Worm (Caenorhabditis elegans) whole organism, young adult: Measurements from ENCODE around the gene rpb-11.

Source experiments
- B0035.1 ChIP-seq: sonication (generic microtip); optimal IDR thresholded peaks from 2 replicates; lab custom pipeline; 2016; ENCODE audit warnings: missing genetic modification characterization, mild to moderate bottlenecking, missing compliant biosample characterization, missing genotype, missing genetic modification reagents
- B0261.1 ChIP-seq: sonication (generic microtip); optimal IDR thresholded peaks from 2 replicates; lab custom pipeline; 2016; ENCODE audit warnings: mild to moderate bottlenecking, missing genetic modification characterization, moderate library complexity, missing compliant biosample characterization
- B0336.3 ChIP-seq: fragments of 200-800 bp; sonication (Bioruptor generic); IDR thresholded peaks from 2 replicates; pipeline ENCODE4 v1.3.6; 2022; ENCODE audit warnings: missing genetic modification characterization, missing compliant biosample characterization
- F10E7.11 ChIP-seq: sonication (generic microtip); optimal IDR thresholded peaks from 2 replicates; lab custom pipeline; 2017; ENCODE audit warnings: mild to moderate bottlenecking, missing genetic modification characterization, moderate library complexity, missing compliant biosample characterization
- F22D6.2 ChIP-seq: sonication (generic microtip); optimal IDR thresholded peaks from 2 replicates; lab custom pipeline; 2016; ENCODE audit warnings: mild to moderate bottlenecking, missing genetic modification characterization, missing compliant biosample characterization
- F33H1.4 ChIP-seq: fragments of 200-800 bp; sonication (Bioruptor generic); IDR thresholded peaks from 2 replicates; pipeline ENCODE4 v1.3.6; 2022; ENCODE audit warnings: missing genetic modification reagents, missing genetic modification characterization, missing compliant biosample characterization
- F39B2.1 ChIP-seq: fragments of 200-800 bp; sonication (Bioruptor generic); IDR thresholded peaks from 2 replicates; pipeline ENCODE4 v1.3.6; 2022; ENCODE audit warnings: missing genetic modification reagents, missing genetic modification characterization, missing compliant biosample characterization
- F55B11.4 ChIP-seq: sonication (generic microtip); optimal IDR thresholded peaks from 2 replicates; lab custom pipeline; 2016; ENCODE audit warnings: missing compliant biosample characterization, missing genetic modification characterization, borderline replicate concordance; ENCODE audit not compliant: insufficient read depth
- F57A8.1 ChIP-seq: fragments of 200-800 bp; sonication (Bioruptor generic); optimal IDR thresholded peaks from 2 replicates; lab custom pipeline; 2018; ENCODE audit warnings: mild to moderate bottlenecking, missing genetic modification characterization, moderate library complexity, missing compliant biosample characterization
- K11D2.4 ChIP-seq: fragments of 200-800 bp; sonication (Bioruptor generic); IDR thresholded peaks from 2 replicates; pipeline ENCODE4 v1.3.6; 2022; ENCODE audit warnings: missing genetic modification reagents, missing genetic modification characterization, missing compliant biosample characterization
- T07F8.4 ChIP-seq: sonication (generic microtip); optimal IDR thresholded peaks from 2 replicates; lab custom pipeline; 2016; ENCODE audit warnings: mild to moderate bottlenecking, missing genetic modification characterization, moderate library complexity, missing compliant biosample characterization
- T26A5.8 ChIP-seq: sonication (generic microtip); optimal IDR thresholded peaks from 2 replicates; lab custom pipeline; 2016; ENCODE audit warnings: missing genetic modification characterization, missing compliant biosample characterization
- Y53G8AR.9 ChIP-seq: fragments of 200-800 bp; sonication (Bioruptor generic); conservative IDR thresholded peaks from 2 replicates; pipeline ENCODE4 v1.3.6; 2022; ENCODE audit warnings: missing genetic modification reagents, missing genetic modification characterization, missing compliant biosample characterization
- ZK185.1 ChIP-seq: sonication (generic microtip); optimal IDR thresholded peaks from 2 replicates; lab custom pipeline; 2016; ENCODE audit warnings: mild to moderate bottlenecking, missing genetic modification characterization, missing compliant biosample characterization; ENCODE audit not compliant: poor library complexity, severe bottlenecking
- ama-1 ChIP-seq, 3 experiments: fragments of 150-350 bp in 1 of 3; sonication (generic microtip) in 2 of 3; optimal IDR thresholded peaks; 2 replicates each; lab custom pipeline; 2014 to 2018; ENCODE audit warnings: missing biosample characterization in 2 of 3, missing genetic modification characterization in 2 of 3, missing genetic modification reagents in 2 of 3
- aptf-3 ChIP-seq: fragments of 200-800 bp; sonication (Bioruptor generic); IDR thresholded peaks from 2 replicates; pipeline ENCODE4 v1.3.6; 2022; ENCODE audit warnings: missing genetic modification characterization, missing compliant biosample characterization
- athp-1 ChIP-seq: sonication (generic microtip); optimal IDR thresholded peaks from 2 replicates; lab custom pipeline; 2017; ENCODE audit warnings: mild to moderate bottlenecking, missing genetic modification characterization, missing compliant biosample characterization
- attf-3 ChIP-seq: fragments of 200-800 bp; sonication (Bioruptor generic); conservative IDR thresholded peaks from 2 replicates; pipeline ENCODE4 v1.3.6; 2022; ENCODE audit warnings: missing genetic modification reagents, missing genetic modification characterization, missing compliant biosample characterization
- attf-6 ChIP-seq: fragments of 200-800 bp; sonication (Bioruptor generic); IDR thresholded peaks from 2 replicates; pipeline ENCODE4 v1.3.6; 2022; ENCODE audit warnings: missing genetic modification reagents, missing genetic modification characterization, missing compliant biosample characterization
- bed-2 ChIP-seq: fragments of 200-800 bp; sonication (Bioruptor generic); IDR thresholded peaks from 2 replicates; pipeline ENCODE4 v1.3.6; 2022; ENCODE audit warnings: missing genetic modification reagents, missing genetic modification characterization, missing compliant biosample characterization
- ceh-27 ChIP-seq: fragments of 200-800 bp; sonication (Bioruptor generic); optimal IDR thresholded peaks from 2 replicates; lab custom pipeline; 2018; ENCODE audit warnings: mild to moderate bottlenecking, missing genetic modification characterization, moderate library complexity, missing compliant biosample characterization
- ceh-58 ChIP-seq: fragments of 200-800 bp; sonication (Bioruptor generic); IDR thresholded peaks from 2 replicates; pipeline ENCODE4 v1.3.6; 2022; ENCODE audit warnings: missing genetic modification characterization, missing compliant biosample characterization
- ceh-91 ChIP-seq: fragments of 200-800 bp; sonication (Bioruptor generic); IDR thresholded peaks from 2 replicates; pipeline ENCODE4 v1.3.6; 2022; ENCODE audit warnings: missing genetic modification reagents, missing genetic modification characterization, missing compliant biosample characterization
- dox-1 ChIP-seq: fragments of 200-800 bp; sonication (Bioruptor generic); IDR thresholded peaks from 2 replicates; pipeline ENCODE4 v1.3.6; 2022; ENCODE audit warnings: missing genetic modification reagents, missing genetic modification characterization, missing compliant biosample characterization
- him-1 ChIP-seq: sonication (generic microtip); optimal IDR thresholded peaks from 2 replicates; lab custom pipeline; 2016; ENCODE audit warnings: missing genotype, missing genetic modification reagents, missing genetic modification characterization, missing compliant biosample characterization
- hmg-1.2 ChIP-seq: fragments of 200-800 bp; sonication (Bioruptor generic); IDR thresholded peaks from 2 replicates; pipeline ENCODE4 v1.3.6; 2022; ENCODE audit warnings: missing genetic modification reagents, missing genetic modification characterization, missing compliant biosample characterization
- hmg-20 ChIP-seq: fragments of 200-800 bp; sonication (Bioruptor generic); IDR thresholded peaks from 2 replicates; pipeline ENCODE4 v1.3.6; 2022; ENCODE audit warnings: missing genetic modification reagents, missing genetic modification characterization, missing compliant biosample characterization
- let-526 ChIP-seq: fragments of 200-800 bp; sonication (Bioruptor generic); IDR thresholded peaks from 2 replicates; pipeline ENCODE4 v1.3.6; 2022; ENCODE audit warnings: missing genetic modification reagents, missing genetic modification characterization, missing compliant biosample characterization
- lin-26 ChIP-seq: fragments of 200-800 bp; sonication (Bioruptor generic); IDR thresholded peaks from 2 replicates; pipeline ENCODE4 v1.3.6; 2022; ENCODE audit warnings: missing genetic modification reagents, missing genetic modification characterization, missing compliant biosample characterization
- lin-40 ChIP-seq: sonication (generic microtip); optimal IDR thresholded peaks from 2 replicates; lab custom pipeline; 2016; ENCODE audit warnings: missing genetic modification characterization, mild to moderate bottlenecking, missing compliant biosample characterization, missing genotype, missing genetic modification reagents
- lin-54 ChIP-seq: fragments of 200-800 bp; sonication (Bioruptor generic); optimal IDR thresholded peaks from 2 replicates; lab custom pipeline; 2018; ENCODE audit warnings: mild to moderate bottlenecking, missing genetic modification characterization, missing compliant biosample characterization
- lir-1 ChIP-seq: fragments of 200-800 bp; sonication (Bioruptor generic); conservative IDR thresholded peaks from 2 replicates; pipeline ENCODE4 v1.3.6; 2022; ENCODE audit warnings: missing genetic modification reagents, missing genetic modification characterization, missing compliant biosample characterization
- madf-6 ChIP-seq: fragments of 200-800 bp; sonication (Bioruptor generic); IDR thresholded peaks from 2 replicates; pipeline ENCODE4 v1.3.6; 2022; ENCODE audit warnings: missing genetic modification reagents, missing genetic modification characterization, missing compliant biosample characterization
- mcd-1 ChIP-seq: fragments of 200-800 bp; sonication (Bioruptor generic); IDR thresholded peaks from 2 replicates; pipeline ENCODE4 v1.3.6; 2022; ENCODE audit warnings: missing genetic modification reagents, missing genetic modification characterization, missing compliant biosample characterization
- mxl-1 ChIP-seq: sonication (generic microtip); optimal IDR thresholded peaks from 2 replicates; lab custom pipeline; 2016; ENCODE audit warnings: missing genetic modification characterization, missing compliant biosample characterization
- nhr-27 ChIP-seq: fragments of 200-800 bp; sonication (Bioruptor generic); optimal IDR thresholded peaks from 2 replicates; lab custom pipeline; 2018; ENCODE audit warnings: mild to moderate bottlenecking, missing genetic modification characterization, moderate library complexity, missing compliant biosample characterization
- repo-1 ChIP-seq: sonication (generic microtip); optimal IDR thresholded peaks from 2 replicates; lab custom pipeline; 2017; ENCODE audit warnings: mild to moderate bottlenecking, missing genetic modification characterization, missing compliant biosample characterization
- sdz-38 ChIP-seq: sonication (generic microtip); optimal IDR thresholded peaks from 2 replicates; lab custom pipeline; 2016; ENCODE audit warnings: missing genotype, missing genetic modification characterization, missing compliant biosample characterization
- snpc-1.3 ChIP-seq: sonication (generic microtip); optimal IDR thresholded peaks from 2 replicates; lab custom pipeline; 2017; ENCODE audit warnings: missing genetic modification characterization, mild to moderate bottlenecking, missing compliant biosample characterization, antibody characterized with exemption, moderate library complexity, missing genotype, missing genetic modification reagents; ENCODE audit not compliant: insufficient read depth
- somi-1 ChIP-seq: fragments of 200-800 bp; sonication (Bioruptor generic); optimal IDR thresholded peaks from 2 replicates; lab custom pipeline; 2018; ENCODE audit warnings: mild to moderate bottlenecking, missing genetic modification characterization, missing compliant biosample characterization
- tlf-1 ChIP-seq: fragments of 200-800 bp; sonication (Bioruptor generic); optimal IDR thresholded peaks from 2 replicates; lab custom pipeline; 2018; ENCODE audit warnings: mild to moderate bottlenecking, missing genetic modification characterization, missing compliant biosample characterization
- unc-130 ChIP-seq: sonication (generic microtip); optimal IDR thresholded peaks from 2 replicates; lab custom pipeline; 2016; ENCODE audit warnings: missing genetic modification reagents, missing genetic modification characterization, missing compliant biosample characterization
- xnd-1 ChIP-seq: sonication (generic microtip); optimal IDR thresholded peaks from 2 replicates; lab custom pipeline; 2016; ENCODE audit warnings: missing genotype, missing genetic modification reagents, missing genetic modification characterization, missing compliant biosample characterization
- zfh-2 ChIP-seq: fragments of 200-800 bp; sonication (Bioruptor generic); conservative IDR thresholded peaks from 2 replicates; pipeline ENCODE4 v1.3.6; 2022; ENCODE audit warnings: missing genetic modification reagents, missing genetic modification characterization, missing compliant biosample characterization
- ztf-18 ChIP-seq: sonication (generic microtip); optimal IDR thresholded peaks from 2 replicates; lab custom pipeline; 2016; ENCODE audit warnings: missing genotype, mild to moderate bottlenecking, missing genetic modification characterization, missing compliant biosample characterization
- ztf-25 ChIP-seq: fragments of 200-800 bp; sonication (Bioruptor generic); IDR thresholded peaks from 2 replicates; pipeline ENCODE4 v1.3.6; 2022; ENCODE audit warnings: missing genetic modification reagents, missing genetic modification characterization, missing compliant biosample characterization
- ztf-26 ChIP-seq: sonication (generic microtip); optimal IDR thresholded peaks from 2 replicates; lab custom pipeline; 2017; ENCODE audit warnings: missing genetic modification characterization, missing compliant biosample characterization
- ztf-28 ChIP-seq: fragments of 200-800 bp; sonication (Bioruptor generic); IDR thresholded peaks from 2 replicates; pipeline ENCODE4 v1.3.6; 2022; ENCODE audit warnings: missing genetic modification reagents, missing genetic modification characterization, missing compliant biosample characterization

rpb-11 gene

DNA sequence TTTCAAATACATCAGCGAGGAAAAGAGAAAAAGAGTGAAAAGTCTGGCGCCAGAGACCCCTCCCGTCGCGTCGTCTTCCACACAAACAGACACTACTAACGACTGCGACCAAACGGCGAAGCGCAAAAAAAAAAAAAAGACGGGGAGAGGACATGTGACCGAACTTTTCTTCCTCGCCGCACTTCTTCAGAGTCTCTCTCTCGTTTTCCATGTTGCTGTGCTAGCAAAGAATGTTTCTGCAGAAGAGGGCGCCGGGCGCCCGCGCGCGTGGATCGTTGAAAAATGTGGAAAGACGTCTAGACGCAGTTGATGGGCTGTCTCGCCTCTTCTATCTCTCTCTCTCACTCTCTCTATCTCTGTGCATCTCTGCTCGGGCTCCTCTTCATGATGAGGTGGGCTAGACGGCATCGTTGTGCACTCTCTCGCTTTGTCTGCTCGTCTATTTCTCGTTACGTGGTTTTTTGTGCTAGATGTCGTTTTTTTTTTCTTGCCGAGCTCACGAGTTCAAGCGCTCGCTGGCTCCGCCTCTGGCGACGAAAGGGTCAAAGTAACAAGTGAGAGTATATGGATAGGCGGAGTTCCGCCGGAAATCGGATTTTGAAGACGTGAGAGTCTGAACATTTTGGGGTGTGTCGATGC is 19.6 kb upstream of the rpb-11 start:
- TF ChIP-seq T26A5.8 (tag; lab: Kevin White, UChicago) (no peak), let-526 (GFP tag; lab: Robert Waterston, UW) (peak; percentile 85; the same call in 1 of the 2 replicates), Y53G8AR.9 (GFP tag; lab: Robert Waterston, UW) (peak; percentile 71), F10E7.11 (no peak), aptf-3 (no peak), tlf-1 (GFP tag; lab: Kevin White, UChicago) (peak; percentile 14), attf-6 (no peak), repo-1 (peak; percentile 37), dox-1 (GFP tag; lab: Robert Waterston, UW) (peak; percentile 84), mxl-1 (no peak), zfh-2 (GFP tag; lab: Robert Waterston, UW) (peak; percentile 99), B0336.3 (GFP tag; lab: Robert Waterston, UW) (peak; percentile 95), ztf-18 (peak; percentile 70), madf-6 (GFP tag; lab: Robert Waterston, UW) (peak; percentile 29; the same call in 1 of the 2 replicates), lin-54 (GFP tag; lab: Kevin White, UChicago) (peak; percentile 48), xnd-1 (tag; lab: Kevin White, UChicago) (no peak), T07F8.4 (tag; lab: Kevin White, UChicago) (peak; percentile 33), F22D6.2 (peak; percentile 76), unc-130 (no peak), nhr-27 (tag; lab: Kevin White, UChicago) (no peak), ztf-26 (peak; percentile 92), athp-1 (tag; lab: Kevin White, UChicago) (peak; percentile 17), ztf-25 (GFP tag; lab: Robert Waterston, UW) (no peak), ceh-27 (GFP tag; lab: Kevin White, UChicago) (peak; percentile 61), F57A8.1 (GFP tag; lab: Kevin White, UChicago) (peak; percentile 29), bed-2 (GFP tag; lab: Robert Waterston, UW) (peak; percentile 23; the same call in 1 of the 2 replicates), him-1 (tag; lab: Kevin White, UChicago) (no peak), lin-40 (tag; lab: Kevin White, UChicago) (peak; percentile 95), lin-26 (GFP tag; lab: Robert Waterston, UW) (peak; percentile 82), ama-1 (optimal IDR thresholded peaks at IDR 0.05; lab: Kevin White, UChicago) (no peak), ama-1 (GFP tag; optimal IDR thresholded peaks at IDR 0.05; lab: Kevin White, UChicago) (peak in 1 of 2 experiments; percentile 42), lir-1 (GFP tag; lab: Robert Waterston, UW) (peak; percentile 53; the same call in 1 of the 2 replicates), ceh-58 (GFP tag; lab: Robert Waterston, UW) (no peak), attf-3 (no peak), hmg-1.2 (GFP tag; lab: Robert Waterston, UW) (peak; percentile 92), ceh-91 (GFP tag; lab: Robert Waterston, UW) (no peak), mcd-1 (GFP tag; lab: Robert Waterston, UW) (peak; percentile 86), ZK185.1 (tag; lab: Kevin White, UChicago) (peak; percentile 50), B0261.1 (tag; lab: Kevin White, UChicago) (peak; percentile 17), F55B11.4 (no peak), F33H1.4 (GFP tag; lab: Robert Waterston, UW) (no peak), F39B2.1 (no peak), sdz-38 (tag; lab: Kevin White, UChicago) (no peak), K11D2.4 (GFP tag; lab: Robert Waterston, UW) (peak; percentile 94), hmg-20 (no peak), somi-1 (GFP tag; lab: Kevin White, UChicago) (peak; percentile 92), B0035.1 (tag; lab: Kevin White, UChicago) (peak; percentile 80), ztf-28 (GFP tag; lab: Robert Waterston, UW) (no peak), snpc-1.3 (tag; lab: Kevin White, UChicago) (no peak)
